Fruit fly (Drosophila melanogaster) whole organism, pupa: Measurements from ENCODE around the gene CG11122.

Source experiments
- CG10348 ChIP-seq: fragments of 200-800 bp; sonication (Bioruptor generic); IDR thresholded peaks from 2 replicates; pipeline ENCODE4 v1.3.6; 2022; ENCODE audit warnings: missing biosample characterization, missing genetic modification characterization
- CG13204 ChIP-seq: fragments of 200-800 bp; sonication (Bioruptor generic); optimal IDR thresholded peaks from 2 replicates; lab custom pipeline; 2018; ENCODE audit warnings: missing biosample characterization, mild to moderate bottlenecking, missing genetic modification characterization, moderate library complexity
- Pif1A ChIP-seq: fragments of 200-800 bp; sonication (Bioruptor generic); optimal IDR thresholded peaks from 3 replicates; lab custom pipeline; 2016; ENCODE audit warnings: missing biosample characterization, missing genetic modification characterization

DNA sequence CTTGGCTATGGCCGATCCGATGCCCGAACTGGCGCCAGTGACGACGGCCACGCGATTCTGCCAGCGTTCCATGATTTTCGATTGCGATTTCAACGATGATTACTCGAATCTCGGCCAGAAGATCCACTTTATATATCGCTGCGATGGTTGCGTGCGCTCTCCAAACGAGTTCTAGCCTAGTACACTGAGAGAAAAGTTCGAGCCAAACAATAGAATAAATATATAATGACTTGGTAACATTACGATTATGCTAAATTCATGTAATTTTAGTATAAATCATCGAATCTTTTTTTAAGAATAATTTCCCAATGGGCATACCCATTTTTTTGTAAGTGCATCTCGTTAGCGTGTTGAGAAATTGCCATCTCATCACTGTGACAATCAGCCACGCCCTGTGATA lies 44.4 kb upstream of the CG11122 start, which contains the start of gene Antdh:
- no peak for TF ChIP-seq CG13204 (GFP tag; lab: Kevin White, UChicago)
- TF ChIP-seq CG10348 (GFP tag; lab: Robert Waterston, UW) = no peak
- no peak for TF ChIP-seq Pif1A (GFP tag; lab: Kevin White, UChicago)
